Worm (Caenorhabditis elegans) whole organism, L3 larva: Measurements from ENCODE around the gene dnj-17.
A peak's percentile ranks its signal among the peaks of the same experiment; 100 is the strongest.

Experiments
- R02D3.7 ChIP-seq: fragments of 150-350 bp; optimal IDR thresholded peaks from 2 replicates; lab custom pipeline; 2014; ENCODE audit warnings: missing biosample characterization, missing genetic modification characterization
- ZK546.5 ChIP-seq: sonication (generic microtip); optimal IDR thresholded peaks from 2 replicates; lab custom pipeline; 2017; ENCODE audit warnings: missing biosample characterization, missing genetic modification characterization
- aly-2 ChIP-seq: fragments of 150-350 bp; optimal IDR thresholded peaks from 2 replicates; lab custom pipeline; 2014; ENCODE audit warnings: missing biosample characterization, missing genetic modification characterization
- ama-1 ChIP-seq: fragments of 150-350 bp; optimal IDR thresholded peaks from 2 replicates; lab custom pipeline; 2018
- ceh-16 ChIP-seq: sonication (generic microtip); optimal IDR thresholded peaks from 2 replicates; lab custom pipeline; 2017; ENCODE audit warnings: missing biosample characterization, missing genetic modification characterization
- ceh-28 ChIP-seq: fragments of 150-350 bp; optimal IDR thresholded peaks from 2 replicates; lab custom pipeline; 2014; ENCODE audit warnings: missing biosample characterization, missing genetic modification reagents, missing genetic modification characterization
- ceh-82 ChIP-seq: fragments of 150-350 bp; optimal IDR thresholded peaks from 2 replicates; lab custom pipeline; 2014; ENCODE audit warnings: missing biosample characterization, missing genetic modification characterization
- ceh-9 ChIP-seq: sonication (generic microtip); optimal IDR thresholded peaks from 2 replicates; lab custom pipeline; 2018; ENCODE audit warnings: missing biosample characterization, missing genetic modification characterization
- daf-12 ChIP-seq: fragments of 150-350 bp; optimal IDR thresholded peaks from 2 replicates; lab custom pipeline; 2014; ENCODE audit warnings: missing biosample characterization, missing genetic modification reagents, missing genetic modification characterization
- egl-5 ChIP-seq: fragments of 150-350 bp; optimal IDR thresholded peaks from 2 replicates; lab custom pipeline; 2017; ENCODE audit warnings: missing biosample characterization, missing genetic modification reagents, missing genetic modification characterization, inconsistent platforms
- elt-1 ChIP-seq: fragments of 150-350 bp; optimal IDR thresholded peaks from 2 replicates; lab custom pipeline; 2014; ENCODE audit warnings: missing biosample characterization, missing genetic modification characterization
- elt-3 ChIP-seq, 3 experiments: fragments of 150-350 bp in 1 of 3; sonication (generic microtip) in 2 of 3; optimal IDR thresholded peaks; 2 replicates in 2 of 3; 4 replicates in 1 of 3; lab custom pipeline; 2014 to 2017; ENCODE audit warnings: missing biosample characterization in 3 of 3, missing genetic modification characterization in 3 of 3
- eor-1 ChIP-seq, 2 experiments: fragments of 150-350 bp; optimal IDR thresholded peaks; 2 replicates each; lab custom pipeline; 2014 to 2018; ENCODE audit warnings: missing biosample characterization in 2 of 2, missing genetic modification characterization in 2 of 2
- fkh-10 ChIP-seq: sonication (generic microtip); optimal IDR thresholded peaks from 2 replicates; lab custom pipeline; 2017; ENCODE audit warnings: missing biosample characterization, missing genetic modification reagents, missing genetic modification characterization
- fkh-2 ChIP-seq: fragments of 150-350 bp; optimal IDR thresholded peaks from 2 replicates; lab custom pipeline; 2014; ENCODE audit warnings: missing biosample characterization, missing genetic modification reagents, missing genetic modification characterization
- fos-1 ChIP-seq: fragments of 150-350 bp; optimal IDR thresholded peaks from 2 replicates; lab custom pipeline; 2014; ENCODE audit warnings: missing biosample characterization, missing genetic modification characterization
- hmg-11 ChIP-seq: sonication (generic microtip); optimal IDR thresholded peaks from 2 replicates; lab custom pipeline; 2016; ENCODE audit warnings: missing genetic modification characterization, missing compliant biosample characterization
- jun-1 ChIP-seq: fragments of 150-350 bp; optimal IDR thresholded peaks from 2 replicates; lab custom pipeline; 2014; ENCODE audit warnings: missing biosample characterization, missing genetic modification reagents, missing genetic modification characterization
- lin-15B ChIP-seq: fragments of 150-350 bp; optimal IDR thresholded peaks from 2 replicates; lab custom pipeline; 2014; ENCODE audit warnings: missing biosample characterization, missing genetic modification characterization
- lin-39 ChIP-seq: fragments of 150-350 bp; optimal IDR thresholded peaks from 2 replicates; lab custom pipeline; 2018; ENCODE audit warnings: missing biosample characterization, missing genetic modification reagents, missing genetic modification characterization
- lsy-12 ChIP-seq: sonication (generic microtip); optimal IDR thresholded peaks from 2 replicates; lab custom pipeline; 2016; ENCODE audit warnings: mild to moderate bottlenecking, missing genetic modification characterization, missing compliant biosample characterization
- mdl-1 ChIP-seq: fragments of 150-350 bp; optimal IDR thresholded peaks from 2 replicates; lab custom pipeline; 2014; ENCODE audit warnings: missing biosample characterization, missing genetic modification characterization
- mml-1 ChIP-seq: fragments of 150-350 bp; sonication (generic microtip); optimal IDR thresholded peaks from 3 replicates; lab custom pipeline; 2014; ENCODE audit warnings: missing biosample characterization, missing genetic modification characterization
- nfya-1 ChIP-seq: sonication (generic microtip); optimal IDR thresholded peaks from 2 replicates; lab custom pipeline; 2017; ENCODE audit warnings: missing genetic modification characterization, mild to moderate bottlenecking, missing compliant biosample characterization, antibody characterized with exemption, moderate library complexity; ENCODE audit not compliant: insufficient read depth
- nhr-11 ChIP-seq: fragments of 150-350 bp; optimal IDR thresholded peaks from 2 replicates; lab custom pipeline; 2014; ENCODE audit warnings: missing biosample characterization, missing genetic modification characterization
- nhr-12 ChIP-seq: fragments of 150-350 bp; optimal IDR thresholded peaks from 2 replicates; lab custom pipeline; 2014; ENCODE audit warnings: missing biosample characterization, missing genetic modification characterization
- nhr-23 ChIP-seq: fragments of 150-350 bp; optimal IDR thresholded peaks from 2 replicates; lab custom pipeline; 2014; ENCODE audit warnings: missing biosample characterization, missing genetic modification reagents, missing genetic modification characterization
- nhr-237 ChIP-seq: fragments of 150-350 bp; optimal IDR thresholded peaks from 2 replicates; lab custom pipeline; 2014; ENCODE audit warnings: missing biosample characterization, missing genetic modification characterization
- nhr-25 ChIP-seq: sonication (generic microtip); optimal IDR thresholded peaks from 2 replicates; lab custom pipeline; 2017; ENCODE audit warnings: missing biosample characterization, missing genetic modification characterization
- nhr-28 ChIP-seq: fragments of 150-350 bp; optimal IDR thresholded peaks from 2 replicates; lab custom pipeline; 2014; ENCODE audit warnings: missing biosample characterization, missing genetic modification characterization
- nhr-43 ChIP-seq: sonication (generic microtip); optimal IDR thresholded peaks from 2 replicates; lab custom pipeline; 2016; ENCODE audit warnings: mild to moderate bottlenecking, missing genetic modification characterization, missing compliant biosample characterization; ENCODE audit not compliant: poor library complexity, severe bottlenecking
- nhr-67 ChIP-seq: fragments of 150-350 bp; optimal IDR thresholded peaks from 2 replicates; lab custom pipeline; 2014; ENCODE audit warnings: missing biosample characterization, missing genetic modification characterization
- nhr-76 ChIP-seq: fragments of 150-350 bp; sonication (generic microtip); optimal IDR thresholded peaks from 5 replicates; lab custom pipeline; 2014; ENCODE audit warnings: missing biosample characterization, missing genetic modification characterization
- nhr-77 ChIP-seq: fragments of 150-350 bp; optimal IDR thresholded peaks from 2 replicates; lab custom pipeline; 2014; ENCODE audit warnings: missing biosample characterization, missing genetic modification characterization
- pha-4 ChIP-seq: fragments of 150-350 bp; optimal IDR thresholded peaks from 2 replicates; lab custom pipeline; 2014; ENCODE audit warnings: missing biosample characterization, missing genetic modification reagents, missing genetic modification characterization
- pqm-1 ChIP-seq: fragments of 150-350 bp; optimal IDR thresholded peaks from 2 replicates; lab custom pipeline; 2017; ENCODE audit warnings: missing biosample characterization, missing genetic modification characterization, inconsistent platforms
- sea-2 ChIP-seq: fragments of 150-350 bp; sonication (generic microtip); optimal IDR thresholded peaks from 4 replicates; lab custom pipeline; 2014; ENCODE audit warnings: missing biosample characterization, missing genetic modification reagents, missing genetic modification characterization
- skn-1 ChIP-seq: fragments of 150-350 bp; optimal IDR thresholded peaks from 2 replicates; lab custom pipeline; 2014; ENCODE audit warnings: missing biosample characterization, missing genetic modification characterization
- unc-39 ChIP-seq: sonication (generic microtip); optimal IDR thresholded peaks from 4 replicates; lab custom pipeline; 2017; ENCODE audit warnings: missing biosample characterization, missing genetic modification characterization
- unc-62 ChIP-seq: fragments of 150-350 bp; sonication (generic microtip); optimal IDR thresholded peaks from 4 replicates; lab custom pipeline; 2014; ENCODE audit warnings: missing biosample characterization, missing genetic modification reagents, missing genetic modification characterization
- zag-1 ChIP-seq: fragments of 150-350 bp; optimal IDR thresholded peaks from 2 replicates; lab custom pipeline; 2014; ENCODE audit warnings: missing biosample characterization, missing genetic modification characterization
- ztf-11 ChIP-seq: fragments of 150-350 bp; optimal IDR thresholded peaks from 2 replicates; lab custom pipeline; 2014; ENCODE audit warnings: missing biosample characterization, missing genetic modification characterization
- ztf-4 ChIP-seq: fragments of 150-350 bp; optimal IDR thresholded peaks from 2 replicates; lab custom pipeline; 2014; ENCODE audit warnings: missing biosample characterization, missing genetic modification characterization

dnj-17 gene

ce11 chrIII:13393239-13393638 lies at the start of gene dnj-17:
Gene dnj-17, minus strand, starts transcription at chrIII:13393339.
- TF ChIP-seq lsy-12 (tag; lab: Kevin White, UChicago) (no peak), unc-62 (GFP tag; lab: Kevin White, UChicago) (no peak), elt-1 (tag; lab: Kevin White, UChicago) (no peak), aly-2 (tag; lab: Kevin White, UChicago) (no peak), nhr-28 (tag; lab: Kevin White, UChicago) (no peak)

ce11 chrIII:13439415-13439814 lies 46.3 kb upstream of the dnj-17 start, which contains the start of gene ciao-2B:
Gene ciao-2B, minus strand, starts transcription at chrIII:13439544.
- no peak for TF ChIP-seq eor-1 (tag; optimal IDR thresholded peaks at IDR 0.05; lab: Kevin White, UChicago)
- no peak for TF ChIP-seq fkh-10 (GFP tag; lab: Kevin White, UChicago)
- TF ChIP-seq lin-15B (tag; lab: Kevin White, UChicago): peak; percentile 23
- TF ChIP-seq ZK546.5 (tag; lab: Kevin White, UChicago): no peak
- TF ChIP-seq pha-4 (tag; lab: Kevin White, UChicago): peak; percentile 57
- TF ChIP-seq ama-1 (lab: Kevin White, UChicago): no peak
- TF ChIP-seq nhr-11 (tag; lab: Kevin White, UChicago): no peak
- no peak for TF ChIP-seq zag-1
- no peak for TF ChIP-seq nhr-237
- no peak for TF ChIP-seq nhr-23
- TF ChIP-seq ztf-4: no peak
- TF ChIP-seq skn-1 (tag; lab: Kevin White, UChicago): peak; percentile 24
- TF ChIP-seq sea-2 (GFP tag; lab: Kevin White, UChicago): no peak
- no peak for TF ChIP-seq nhr-77 (tag; lab: Kevin White, UChicago)
- TF ChIP-seq ceh-28: peak; percentile 27
- TF ChIP-seq daf-12: no peak
- TF ChIP-seq unc-39 (tag; lab: Kevin White, UChicago): no peak
- peak; percentile 44 for TF ChIP-seq nfya-1 (tag; lab: Kevin White, UChicago)
- no peak for TF ChIP-seq hmg-11 (tag; lab: Kevin White, UChicago)
- no peak for TF ChIP-seq mdl-1 (tag; lab: Kevin White, UChicago)
- TF ChIP-seq fkh-2 (tag; lab: Kevin White, UChicago): no peak
- TF ChIP-seq R02D3.7: no peak
- TF ChIP-seq elt-3 (tag; optimal IDR thresholded peaks at IDR 0.05; lab: Kevin White, UChicago): no peak
- TF ChIP-seq elt-1 (tag; lab: Kevin White, UChicago): no peak
- no peak for TF ChIP-seq nhr-43 (tag; lab: Kevin White, UChicago)
- TF ChIP-seq fos-1 (tag; lab: Kevin White, UChicago): no peak
- TF ChIP-seq pqm-1 (tag; lab: Kevin White, UChicago): no peak

ce11 chrIII:13436843-13437242 lies 43.7 kb upstream of the dnj-17 start, which contains the start of gene F45G2.9:
Gene F45G2.9, minus strand, starts transcription at chrIII:13436943.
- no peak for TF ChIP-seq fkh-2 (tag; lab: Kevin White, UChicago)
- no peak for TF ChIP-seq mdl-1 (tag; lab: Kevin White, UChicago)
- TF ChIP-seq nhr-23: no peak

- TF ChIP-seq pqm-1 (tag; lab: Kevin White, UChicago): no peak
- TF ChIP-seq elt-3 (tag; optimal IDR thresholded peaks at IDR 0.05; lab: Kevin White, UChicago): no peak
- TF ChIP-seq ceh-16: no peak
- no peak for TF ChIP-seq nhr-25 (tag; lab: Kevin White, UChicago)
- TF ChIP-seq eor-1 (tag; optimal IDR thresholded peaks at IDR 0.05; lab: Kevin White, UChicago): no peak
- TF ChIP-seq jun-1 (tag; lab: Kevin White, UChicago): no peak
- TF ChIP-seq skn-1 (tag; lab: Kevin White, UChicago): no peak
- TF ChIP-seq lsy-12 (tag; lab: Kevin White, UChicago): no peak
- no peak for TF ChIP-seq ceh-28
- TF ChIP-seq, all 47 proteins: peak for 0
Observed at ce11 chrIII:13435570-13435969, 42.4 kb upstream of the dnj-17 start, which contains the start of gene F45G2.8. Gene F45G2.8, minus strand, starts transcription at chrIII:13435670.

ce11 chrIII:13434404-13434803 lies 41.3 kb upstream of the dnj-17 start, which contains the start of gene F45G2.7:
Gene F45G2.7, minus strand, starts transcription at chrIII:13434504.
- TF ChIP-seq ceh-82 (tag; lab: Kevin White, UChicago) (no peak), ama-1 (lab: Kevin White, UChicago) (no peak), nhr-67 (tag; lab: Kevin White, UChicago) (no peak), mml-1 (tag; lab: Kevin White, UChicago) (no peak), fos-1 (tag; lab: Kevin White, UChicago) (no peak), nhr-76 (tag; lab: Kevin White, UChicago) (no peak), aly-2 (tag; lab: Kevin White, UChicago) (no peak), unc-62 (GFP tag; lab: Kevin White, UChicago) (no peak), nhr-28 (tag; lab: Kevin White, UChicago) (no peak), ceh-9 (no peak), lin-39 (tag; lab: Kevin White, UChicago) (no peak), ztf-11 (tag; lab: Kevin White, UChicago) (no peak), egl-5 (tag; lab: Kevin White, UChicago) (no peak), nhr-12 (tag; lab: Kevin White, UChicago) (no peak), ceh-16 (no peak), ZK546.5 (tag; lab: Kevin White, UChicago) (no peak), fkh-10 (GFP tag; lab: Kevin White, UChicago) (no peak), lsy-12 (tag; lab: Kevin White, UChicago) (no peak), lin-15B (tag; lab: Kevin White, UChicago) (no peak), R02D3.7 (no peak)
